Worm (Caenorhabditis elegans): ENCODE measurements around the gene Y67D2.5.

- TF ChIP-seq elt-3 (tag; optimal IDR thresholded peaks at IDR 0.05) (no peak), mab-5 (tag; optimal IDR thresholded peaks at IDR 0.05) (no peak), lsy-2 (tag; optimal IDR thresholded peaks at IDR 0.05) (no peak), ces-1 (GFP tag; optimal IDR thresholded peaks at IDR 0.05) (no peak), elt-1 (tag; optimal IDR thresholded peaks at IDR 0.05; ENCODE audit: borderline replicate concordance, insufficient read depth) (no peak), unc-120 (tag; optimal IDR thresholded peaks at IDR 0.05; ENCODE audit: poor library complexity, severe bottlenecking) (no peak), unc-62 (GFP tag; optimal IDR thresholded peaks at IDR 0.05) (no peak), blmp-1 (tag; optimal IDR thresholded peaks at IDR 0.05) (no peak), ztf-11 (tag; optimal IDR thresholded peaks at IDR 0.05) (no peak)
These were observed 3.5 kb upstream of the Y67D2.5 start for ce11 chrIII:1543406-1544011.

Measured in whole organism, mixed stage, embryonic.